Worm (Caenorhabditis elegans): Measurements from ENCODE around the gene cyp-13A11.

ce11 chrIII:13059335-13059734, 38.5 kb downstream of the cyp-13A11 start:
- TF ChIP-seq ama-1 (optimal IDR thresholded peaks at IDR 0.05) (no peak), ets-7 (tag; optimal IDR thresholded peaks at IDR 0.05) (no peak), tra-4 (tag; optimal IDR thresholded peaks at IDR 0.05) (no peak), flt-1 (GFP tag; IDR thresholded peaks at IDR 0.05) (no peak), tbx-37 (GFP tag; conservative IDR thresholded peaks at IDR 0.05) (no peak), ceh-13 (GFP tag; optimal IDR thresholded peaks at IDR 0.05) (no peak)

All from whole organism, early embryonic.